Fruit fly (Drosophila melanogaster): ENCODE results near the gene heca.

DNA sequence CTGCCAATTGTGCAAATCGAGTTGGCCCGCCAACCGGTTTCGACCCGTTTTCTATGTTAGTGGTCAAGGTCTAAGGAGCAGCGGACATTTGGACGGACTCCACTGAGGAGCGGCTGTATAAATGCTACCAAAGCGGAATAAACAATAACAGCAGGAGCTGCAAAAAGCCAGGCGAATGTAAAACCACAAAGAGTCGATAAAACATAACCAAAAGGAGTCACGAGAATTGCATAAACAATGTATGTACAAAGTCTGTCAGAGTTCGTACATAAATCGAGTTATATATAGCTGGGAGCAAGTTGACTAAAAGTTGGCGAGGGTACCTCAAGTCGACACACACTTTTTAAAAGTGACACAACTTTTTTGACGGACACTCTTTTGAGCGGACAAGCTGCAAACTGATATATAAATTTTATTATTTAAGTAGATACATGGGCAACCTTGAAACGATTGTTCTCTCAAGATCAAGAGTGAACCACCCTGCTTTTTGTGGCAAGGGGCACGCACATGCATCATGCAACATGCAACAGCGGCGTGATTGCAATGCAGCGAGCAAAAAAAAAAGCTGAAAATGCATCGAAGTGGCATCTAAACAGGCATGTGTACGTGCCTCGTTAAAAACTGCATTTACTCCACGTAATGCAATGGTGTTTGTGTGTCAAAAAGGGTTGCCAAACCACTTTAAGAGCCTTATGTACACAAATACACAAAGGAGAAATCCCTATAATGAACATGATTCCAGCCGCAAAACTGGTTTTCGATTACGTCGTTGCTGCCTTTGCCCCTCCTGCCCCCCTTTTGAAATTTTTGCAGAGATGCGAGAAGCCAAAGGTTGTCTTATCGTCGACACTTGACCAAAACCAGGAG lies 22.2 kb upstream of the heca start:
- TF ChIP-seq Hr96 (GFP tag; optimal IDR thresholded peaks at IDR 0.05), result no peak
- TF ChIP-seq CG1620 (GFP tag; optimal IDR thresholded peaks at IDR 0.05), result no peak
- TF ChIP-seq Mnt (GFP tag; optimal IDR thresholded peaks at IDR 0.05), result no peak
- no peak for TF ChIP-seq Crg-1 (GFP tag; optimal IDR thresholded peaks at IDR 0.05)
- TF ChIP-seq CG12768 (GFP tag; optimal IDR thresholded peaks at IDR 0.05), result no peak
- no peak for TF ChIP-seq CG33017 (tag; optimal IDR thresholded peaks at IDR 0.05)
- no peak for TF ChIP-seq Clk (GFP tag; optimal IDR thresholded peaks at IDR 0.05)
